Worm (Caenorhabditis elegans) whole organism, young adult: Measurements from ENCODE around the gene srbc-23.

Experiments
- F52B5.7 ChIP-seq: sonication (generic microtip); optimal IDR thresholded peaks from 2 replicates; lab custom pipeline; 2016; ENCODE audit warnings: mild to moderate bottlenecking, missing genetic modification characterization, missing compliant biosample characterization
- F57C9.4 ChIP-seq: sonication (generic microtip); optimal IDR thresholded peaks from 2 replicates; lab custom pipeline; 2017; ENCODE audit warnings: mild to moderate bottlenecking, missing genetic modification characterization, missing compliant biosample characterization
- K11D2.4 ChIP-seq: fragments of 200-800 bp; sonication (Bioruptor generic); IDR thresholded peaks from 2 replicates; pipeline ENCODE4 v1.3.6; 2022; ENCODE audit warnings: missing genetic modification reagents, missing genetic modification characterization, missing compliant biosample characterization
- K12H6.12 ChIP-seq: fragments of 200-800 bp; sonication (Bioruptor generic); optimal IDR thresholded peaks from 2 replicates; lab custom pipeline; 2018; ENCODE audit warnings: mild to moderate bottlenecking, missing genetic modification characterization, missing compliant biosample characterization
- Y53F4B.3 ChIP-seq: fragments of 200-800 bp; sonication (Bioruptor generic); IDR thresholded peaks from 2 replicates; pipeline ENCODE4 v1.3.6; 2022; ENCODE audit warnings: missing genetic modification reagents, missing genetic modification characterization, missing compliant biosample characterization
- Y95B8A.8 ChIP-seq: fragments of 200-800 bp; sonication (Bioruptor generic); IDR thresholded peaks from 2 replicates; pipeline ENCODE4 v1.3.6; 2022; ENCODE audit warnings: missing genetic modification reagents, missing genetic modification characterization, missing compliant biosample characterization
- akir-1 ChIP-seq: fragments of 200-800 bp; sonication (Bioruptor generic); optimal IDR thresholded peaks from 2 replicates; lab custom pipeline; 2018; ENCODE audit warnings: mild to moderate bottlenecking, missing genetic modification characterization, moderate library complexity, missing compliant biosample characterization
- atf-7 ChIP-seq: sonication (generic microtip); optimal IDR thresholded peaks from 2 replicates; lab custom pipeline; 2017; ENCODE audit warnings: mild to moderate bottlenecking, missing genetic modification characterization, missing compliant biosample characterization
- attf-3 ChIP-seq: fragments of 200-800 bp; sonication (Bioruptor generic); conservative IDR thresholded peaks from 2 replicates; pipeline ENCODE4 v1.3.6; 2022; ENCODE audit warnings: missing genetic modification reagents, missing genetic modification characterization, missing compliant biosample characterization
- bed-2 ChIP-seq: fragments of 200-800 bp; sonication (Bioruptor generic); IDR thresholded peaks from 2 replicates; pipeline ENCODE4 v1.3.6; 2022; ENCODE audit warnings: missing genetic modification reagents, missing genetic modification characterization, missing compliant biosample characterization
- cebp-1 ChIP-seq, 2 experiments: fragments of 200-800 bp in 1 of 2; sonication (Bioruptor generic) in 1 of 2; sonication (generic microtip) in 1 of 2; IDR thresholded peaks in 1 of 2; optimal IDR thresholded peaks in 1 of 2; 2 replicates each; pipeline versions ENCODE4 v1.3.6 to Lab custom; 2017 to 2022; ENCODE audit warnings: missing compliant biosample characterization in 2 of 2, missing genetic modification characterization in 2 of 2, mild to moderate bottlenecking in 1 of 2, missing genetic modification reagents in 1 of 2, moderate library complexity in 1 of 2
- ceh-27 ChIP-seq: fragments of 200-800 bp; sonication (Bioruptor generic); optimal IDR thresholded peaks from 2 replicates; lab custom pipeline; 2018; ENCODE audit warnings: mild to moderate bottlenecking, missing genetic modification characterization, moderate library complexity, missing compliant biosample characterization
- chd-7 ChIP-seq: sonication (generic microtip); optimal IDR thresholded peaks from 2 replicates; lab custom pipeline; 2016; ENCODE audit warnings: mild to moderate bottlenecking, missing genetic modification characterization, moderate library complexity, missing compliant biosample characterization
- dox-1 ChIP-seq: fragments of 200-800 bp; sonication (Bioruptor generic); IDR thresholded peaks from 2 replicates; pipeline ENCODE4 v1.3.6; 2022; ENCODE audit warnings: missing genetic modification reagents, missing genetic modification characterization, missing compliant biosample characterization
- dpl-1 ChIP-seq: fragments of 150-350 bp; optimal IDR thresholded peaks from 2 replicates; lab custom pipeline; 2014; ENCODE audit warnings: missing biosample characterization, missing genetic modification reagents, missing genetic modification characterization
- egrh-3 ChIP-seq: fragments of 200-800 bp; sonication (Bioruptor generic); IDR thresholded peaks from 2 replicates; pipeline ENCODE4 v1.3.6; 2022; ENCODE audit warnings: missing genetic modification reagents, missing genetic modification characterization, missing compliant biosample characterization
- hlh-12 ChIP-seq: sonication (generic microtip); optimal IDR thresholded peaks from 2 replicates; lab custom pipeline; 2016; ENCODE audit warnings: missing genetic modification characterization, missing compliant biosample characterization
- hlh-26 ChIP-seq: fragments of 200-800 bp; sonication (Bioruptor generic); conservative IDR thresholded peaks from 2 replicates; pipeline ENCODE4 v1.3.6; 2022; ENCODE audit warnings: missing genetic modification reagents, missing genetic modification characterization, missing compliant biosample characterization
- hmg-1.2 ChIP-seq: fragments of 200-800 bp; sonication (Bioruptor generic); IDR thresholded peaks from 2 replicates; pipeline ENCODE4 v1.3.6; 2022; ENCODE audit warnings: missing genetic modification reagents, missing genetic modification characterization, missing compliant biosample characterization
- hsf-1 ChIP-seq: fragments of 200-800 bp; sonication (Bioruptor generic); IDR thresholded peaks from 2 replicates; pipeline ENCODE4 v1.3.6; 2022; ENCODE audit warnings: missing genetic modification reagents, missing genetic modification characterization, missing compliant biosample characterization
- lin-26 ChIP-seq: fragments of 200-800 bp; sonication (Bioruptor generic); IDR thresholded peaks from 2 replicates; pipeline ENCODE4 v1.3.6; 2022; ENCODE audit warnings: missing genetic modification reagents, missing genetic modification characterization, missing compliant biosample characterization
- lin-35 ChIP-seq, 3 experiments: fragments of 150-350 bp in 2 of 3; sonication (generic microtip) in 1 of 3; optimal IDR thresholded peaks; 2 replicates each; lab custom pipeline; 2014 to 2018; ENCODE audit warnings: missing biosample characterization in 3 of 3, missing genetic modification characterization in 3 of 3, missing genetic modification reagents in 3 of 3
- lin-40 ChIP-seq: sonication (generic microtip); optimal IDR thresholded peaks from 2 replicates; lab custom pipeline; 2016; ENCODE audit warnings: missing genetic modification characterization, mild to moderate bottlenecking, missing compliant biosample characterization, missing genotype, missing genetic modification reagents
- lsl-1 ChIP-seq: fragments of 200-800 bp; sonication (Bioruptor generic); optimal IDR thresholded peaks from 2 replicates; lab custom pipeline; 2018; ENCODE audit warnings: mild to moderate bottlenecking, missing genetic modification characterization, moderate library complexity, missing compliant biosample characterization
- madf-10 ChIP-seq: sonication (generic microtip); optimal IDR thresholded peaks from 2 replicates; lab custom pipeline; 2016; ENCODE audit warnings: mild to moderate bottlenecking, missing genetic modification characterization, missing compliant biosample characterization
- madf-6 ChIP-seq: fragments of 200-800 bp; sonication (Bioruptor generic); IDR thresholded peaks from 2 replicates; pipeline ENCODE4 v1.3.6; 2022; ENCODE audit warnings: missing genetic modification reagents, missing genetic modification characterization, missing compliant biosample characterization
- mcd-1 ChIP-seq: fragments of 200-800 bp; sonication (Bioruptor generic); IDR thresholded peaks from 2 replicates; pipeline ENCODE4 v1.3.6; 2022; ENCODE audit warnings: missing genetic modification reagents, missing genetic modification characterization, missing compliant biosample characterization
- nfya-2 ChIP-seq: fragments of 200-800 bp; sonication (Bioruptor generic); IDR thresholded peaks from 2 replicates; pipeline ENCODE4 v1.3.6; 2022; ENCODE audit warnings: missing genetic modification reagents, missing genetic modification characterization, missing compliant biosample characterization
- nfyb-1 ChIP-seq: fragments of 200-800 bp; sonication (Bioruptor generic); IDR thresholded peaks from 2 replicates; pipeline ENCODE4 v1.3.6; 2022; ENCODE audit warnings: missing genetic modification reagents, missing genetic modification characterization, missing compliant biosample characterization
- nhr-80 ChIP-seq: sonication (generic microtip); optimal IDR thresholded peaks from 2 replicates; lab custom pipeline; 2016; ENCODE audit warnings: missing genetic modification characterization, missing compliant biosample characterization
- pha-4 ChIP-seq: fragments of 150-350 bp; sonication (generic microtip); optimal IDR thresholded peaks from 2 replicates; lab custom pipeline; 2014; ENCODE audit warnings: missing biosample characterization, missing genetic modification reagents, missing genetic modification characterization
- repo-1 ChIP-seq: sonication (generic microtip); optimal IDR thresholded peaks from 2 replicates; lab custom pipeline; 2017; ENCODE audit warnings: mild to moderate bottlenecking, missing genetic modification characterization, missing compliant biosample characterization
- sea-2 ChIP-seq: fragments of 200-800 bp; sonication (Bioruptor generic); IDR thresholded peaks from 2 replicates; pipeline ENCODE4 v1.3.6; 2022; ENCODE audit warnings: missing genetic modification characterization, missing compliant biosample characterization
- snpc-4 ChIP-seq, 5 experiments: fragments of 150-350 bp in 1 of 5; sonication (generic microtip) in 4 of 5; optimal IDR thresholded peaks; 2 replicates each; lab custom pipeline; 2014 to 2018; ENCODE audit warnings: missing genetic modification characterization in 5 of 5, missing biosample characterization in 3 of 5, antibody characterized with exemption in 2 of 5, mild to moderate bottlenecking in 2 of 5, missing compliant biosample characterization in 2 of 5, missing genotype in 2 of 5, moderate library complexity in 2 of 5, missing genetic modification reagents in 1 of 5
- somi-1 ChIP-seq: fragments of 200-800 bp; sonication (Bioruptor generic); optimal IDR thresholded peaks from 2 replicates; lab custom pipeline; 2018; ENCODE audit warnings: mild to moderate bottlenecking, missing genetic modification characterization, missing compliant biosample characterization
- zfh-2 ChIP-seq: fragments of 200-800 bp; sonication (Bioruptor generic); conservative IDR thresholded peaks from 2 replicates; pipeline ENCODE4 v1.3.6; 2022; ENCODE audit warnings: missing genetic modification reagents, missing genetic modification characterization, missing compliant biosample characterization
- ztf-22 ChIP-seq: fragments of 200-800 bp; sonication (Bioruptor generic); optimal IDR thresholded peaks from 2 replicates; lab custom pipeline; 2018; ENCODE audit warnings: mild to moderate bottlenecking, missing genetic modification characterization, moderate library complexity, missing compliant biosample characterization

srbc-23 gene

ce11 chrV:2126996-2127585, 26.3 kb upstream of the srbc-23 start, which contains the start of gene ldp-1 (continued):
- TF ChIP-seq F52B5.7 (tag; lab: Kevin White, UChicago): no peak
- TF ChIP-seq lin-40 (tag; lab: Kevin White, UChicago): peak; percentile 61
- TF ChIP-seq hlh-26 (GFP tag; lab: Robert Waterston, UW): no peak
- TF ChIP-seq madf-10 (tag; lab: Kevin White, UChicago): no peak
- no peak for TF ChIP-seq nfya-2 (GFP tag; lab: Robert Waterston, UW)
- peak; percentile 73 for TF ChIP-seq dpl-1 (GFP tag; lab: Kevin White, UChicago)
- TF ChIP-seq lin-26: no peak
- no peak for TF ChIP-seq attf-3
- peak; percentile 76 for TF ChIP-seq mcd-1 (GFP tag; lab: Robert Waterston, UW)
- TF ChIP-seq ztf-22: no peak
- no peak for TF ChIP-seq pha-4 (tag; lab: Kevin White, UChicago)
- no peak for TF ChIP-seq akir-1
- TF ChIP-seq lsl-1 (GFP tag; lab: Kevin White, UChicago): peak; percentile 7
- no peak for TF ChIP-seq somi-1 (GFP tag; lab: Kevin White, UChicago)
- TF ChIP-seq repo-1: no peak
- no peak for TF ChIP-seq Y95B8A.8 (GFP tag; lab: Robert Waterston, UW)
- TF ChIP-seq bed-2 (GFP tag; lab: Robert Waterston, UW): no peak

ce11 chrV:2132675-2133074, 20.7 kb upstream of the srbc-23 start:
- TF ChIP-seq hsf-1 (no peak), sea-2 (GFP tag; lab: Robert Waterston, UW) (0 out of 2 replicates have a peak, but pooled peaks have one; percentile 18), nfyb-1 (GFP tag; lab: Robert Waterston, UW) (peak; percentile 19; the same call in 1 of the 2 replicates), zfh-2 (GFP tag; lab: Robert Waterston, UW) (peak; percentile 56; the same call in 1 of the 2 replicates), F57C9.4 (no peak)

- TF ChIP-seq lin-26 (no peak), zfh-2 (GFP tag; lab: Robert Waterston, UW) (peak; percentile 84), dox-1 (GFP tag; lab: Robert Waterston, UW) (peak; percentile 42; the same call in 1 of the 2 replicates), hmg-1.2 (GFP tag; lab: Robert Waterston, UW) (peak; percentile 37; the same call in 1 of the 2 replicates), chd-7 (tag; lab: Kevin White, UChicago) (peak; percentile 41), madf-6 (GFP tag; lab: Robert Waterston, UW) (no peak), nhr-80 (tag; lab: Kevin White, UChicago) (peak; percentile 7), egrh-3 (GFP tag; lab: Robert Waterston, UW) (peak; percentile 31; the same call in 1 of the 2 replicates), Y53F4B.3 (no peak), K12H6.12 (tag; lab: Kevin White, UChicago) (peak; percentile 70), cebp-1 (GFP tag; IDR thresholded peaks at IDR 0.05; lab: Robert Waterston, UW) (no peak), cebp-1 (tag; optimal IDR thresholded peaks at IDR 0.05; lab: Kevin White, UChicago) (peak; percentile 74), mcd-1 (GFP tag; lab: Robert Waterston, UW) (0 out of 2 replicates have a peak, but pooled peaks have one; percentile 41), lin-40 (tag; lab: Kevin White, UChicago) (peak; percentile 21), hlh-12 (tag; lab: Kevin White, UChicago) (no peak), K11D2.4 (peak; percentile 57), lin-35 (GFP tag; optimal IDR thresholded peaks at IDR 0.05; lab: Kevin White, UChicago) (peak in 1 of 3 experiments; percentile 80), ceh-27 (GFP tag; lab: Kevin White, UChicago) (peak; percentile 43), snpc-4 (GFP tag; optimal IDR thresholded peaks at IDR 0.05; lab: Kevin White, UChicago) (no peak), snpc-4 (tag; optimal IDR thresholded peaks at IDR 0.05; lab: Kevin White, UChicago) (peak in 1 of 4 experiments; percentile 13), atf-7 (peak; percentile 45)
Observed at ce11 chrV:2133512-2133911, 19.9 kb upstream of the srbc-23 start.
